Worm (Caenorhabditis elegans) whole organism, L3 larva: ENCODE results near the gene F36D4.4.

Experiments
- ceh-16 ChIP-seq: sonication (generic microtip); optimal IDR thresholded peaks from 2 replicates; lab custom pipeline; 2017; ENCODE audit warnings: missing biosample characterization, missing genetic modification characterization
- nhr-76 ChIP-seq: fragments of 150-350 bp; sonication (generic microtip); optimal IDR thresholded peaks from 5 replicates; lab custom pipeline; 2014; ENCODE audit warnings: missing biosample characterization, missing genetic modification characterization
- ztf-11 ChIP-seq: fragments of 150-350 bp; optimal IDR thresholded peaks from 2 replicates; lab custom pipeline; 2014; ENCODE audit warnings: missing biosample characterization, missing genetic modification characterization

DNA sequence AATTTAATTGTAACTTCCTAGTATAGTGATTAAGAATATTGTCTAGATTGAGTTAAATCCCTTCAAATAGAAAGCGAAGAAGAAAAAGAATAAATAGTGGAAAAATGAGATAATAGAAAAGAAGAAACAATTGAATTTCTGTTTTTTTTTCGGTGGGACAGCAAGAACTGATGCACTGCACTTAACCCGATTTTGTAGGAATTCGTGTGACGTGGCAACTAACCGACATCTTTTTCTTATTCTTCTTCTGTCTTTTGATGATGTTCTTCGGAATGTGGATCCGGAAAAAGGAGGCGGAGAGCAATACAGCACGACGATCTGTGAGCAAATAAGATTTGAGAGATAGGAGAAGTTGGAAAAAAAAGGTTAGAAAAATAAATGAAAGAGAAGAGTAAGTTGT lies 5.5 kb downstream of the F36D4.4 start:
- TF ChIP-seq nhr-76 (tag; lab: Kevin White, UChicago) = no peak
- TF ChIP-seq ztf-11 = no peak
- TF ChIP-seq ceh-16 (tag; lab: Kevin White, UChicago) = no peak
